Worm (Caenorhabditis elegans) whole organism, L4 larva: ENCODE measurements around the gene ddl-2.

Source experiments
- F10B5.3 ChIP-seq: sonication (generic microtip); optimal IDR thresholded peaks from 2 replicates; lab custom pipeline; 2016; ENCODE audit warnings: mild to moderate bottlenecking, missing genetic modification characterization, missing compliant biosample characterization
- ceh-82 ChIP-seq: sonication (generic microtip); optimal IDR thresholded peaks from 2 replicates; lab custom pipeline; 2017; ENCODE audit warnings: missing biosample characterization, missing genetic modification characterization
- dve-1 ChIP-seq: sonication (generic microtip); optimal IDR thresholded peaks from 2 replicates; lab custom pipeline; 2017; ENCODE audit warnings: antibody characterized with exemption, mild to moderate bottlenecking, missing genetic modification characterization, missing compliant biosample characterization; ENCODE audit not compliant: insufficient read depth
- nhr-77 ChIP-seq: fragments of 150-350 bp; optimal IDR thresholded peaks from 2 replicates; lab custom pipeline; 2014; ENCODE audit warnings: missing biosample characterization, missing genetic modification characterization
- pha-4 ChIP-seq, 2 experiments: fragments of 150-350 bp in 1 of 2; fragments of 200-800 bp in 1 of 2; sonication (Bioruptor generic) in 1 of 2; IDR thresholded peaks in 1 of 2; optimal IDR thresholded peaks in 1 of 2; 2 replicates each; pipeline versions ENCODE4 v1.3.6 to Lab custom; 2014 to 2022; ENCODE audit warnings: missing genetic modification characterization in 2 of 2, missing genetic modification reagents in 2 of 2, missing biosample characterization in 1 of 2, missing compliant biosample characterization in 1 of 2
- unc-39 ChIP-seq: sonication (generic microtip); optimal IDR thresholded peaks from 2 replicates; lab custom pipeline; 2017; ENCODE audit warnings: missing biosample characterization, missing genetic modification characterization
- zfp-3 ChIP-seq: fragments of 200-800 bp; sonication (Bioruptor generic); conservative IDR thresholded peaks from 2 replicates; pipeline ENCODE4 v1.3.6; 2022; ENCODE audit warnings: missing genetic modification reagents, missing genetic modification characterization, missing compliant biosample characterization

DNA sequence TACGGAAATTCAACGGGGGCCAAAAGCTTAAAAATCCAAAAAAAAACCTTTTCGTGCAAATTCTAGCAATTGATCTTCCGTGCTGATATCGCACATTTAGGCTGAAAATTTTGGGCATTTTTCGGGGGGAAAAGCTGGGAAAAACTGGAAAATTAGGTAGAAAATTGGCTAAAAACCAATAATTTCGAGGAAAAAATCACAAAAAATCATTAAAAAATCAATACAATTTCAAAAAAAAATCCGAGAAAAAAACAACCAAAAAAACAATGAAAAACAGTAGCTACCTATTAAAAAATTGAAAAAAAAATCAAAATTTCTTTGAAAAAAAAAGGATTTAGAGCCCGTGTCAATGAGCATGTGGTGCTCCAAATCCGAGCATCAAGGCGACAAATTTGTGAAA, 20.4 kb upstream of the ddl-2 start, which contains the start of gene Y48E1B.3:
- no peak for TF ChIP-seq unc-39
- TF ChIP-seq F10B5.3 (tag; lab: Kevin White, UChicago), result no peak
- no peak for TF ChIP-seq dve-1 (tag; lab: Kevin White, UChicago)
- TF ChIP-seq ceh-82 (tag; lab: Kevin White, UChicago), result no peak
- no peak for TF ChIP-seq nhr-77 (tag; lab: Kevin White, UChicago)
- TF ChIP-seq pha-4 (GFP tag; IDR thresholded peaks at IDR 0.05; lab: Robert Waterston, UW), result no peak
- TF ChIP-seq pha-4 (tag; optimal IDR thresholded peaks at IDR 0.05; lab: Kevin White, UChicago), result no peak
- TF ChIP-seq zfp-3, result no peak
